Fruit fly (Drosophila melanogaster) whole organism, wandering third instar larva: Measurements from ENCODE around the gene CG15927.
A peak's percentile ranks its signal among the peaks of the same experiment; 100 is the strongest.

ENCODE experiments used
- CG32264 ChIP-seq: fragments of 200-800 bp; sonication (Bioruptor generic); optimal IDR thresholded peaks from 2 replicates; lab custom pipeline; 2016; ENCODE audit warnings: missing biosample characterization, missing genetic modification characterization
- CG9705 ChIP-seq: fragments of 200-800 bp; sonication (Bioruptor generic); optimal IDR thresholded peaks from 2 replicates; lab custom pipeline; 2018; ENCODE audit warnings: missing biosample characterization, mild to moderate bottlenecking, missing genetic modification characterization
- CrebA ChIP-seq: fragments of 200-800 bp; sonication (Bioruptor generic); optimal IDR thresholded peaks from 2 replicates; lab custom pipeline; 2016; ENCODE audit warnings: missing biosample characterization, mild to moderate bottlenecking, missing genetic modification characterization, borderline replicate concordance
- Dfd ChIP-seq: fragments of >200 bp; optimal IDR thresholded peaks from 2 replicates; lab custom pipeline; 2017; ENCODE audit warnings: missing biosample characterization, missing genetic modification characterization
- Dif ChIP-seq: fragments of 200-275, 200-300 bp; sonication (Bioruptor generic); optimal IDR thresholded peaks from 2 replicates; lab custom pipeline; 2018; ENCODE audit warnings: missing biosample characterization, missing genetic modification characterization; ENCODE audit not compliant: partially characterized antibody
- GATAd ChIP-seq: sonication (Bioruptor generic); optimal IDR thresholded peaks from 2 replicates; lab custom pipeline; 2016; ENCODE audit warnings: missing biosample characterization, missing genetic modification characterization
- HLH106 ChIP-seq: fragments of 200-800 bp; optimal IDR thresholded peaks from 3 replicates; lab custom pipeline; 2019; ENCODE audit warnings: missing biosample characterization, mild to moderate bottlenecking, missing genetic modification characterization, moderate library complexity
- Hnf4 ChIP-seq: fragments of 200-800 bp; sonication (Bioruptor generic); optimal IDR thresholded peaks from 2 replicates; lab custom pipeline; 2016; ENCODE audit warnings: missing biosample characterization, mild to moderate bottlenecking, missing genetic modification characterization
- Hr78 ChIP-seq: fragments of >200 bp; optimal IDR thresholded peaks from 2 replicates; lab custom pipeline; 2017; ENCODE audit warnings: missing biosample characterization, missing genetic modification characterization
- Hr83 ChIP-seq: fragments of 200-300 bp; sonication (Bioruptor generic); optimal IDR thresholded peaks from 2 replicates; lab custom pipeline; 2016; ENCODE audit warnings: missing biosample characterization, mild to moderate bottlenecking, missing genetic modification characterization, moderate library complexity; ENCODE audit not compliant: poor library complexity, severe bottlenecking
- Jra ChIP-seq: sonication (Bioruptor generic); optimal IDR thresholded peaks from 2 replicates; lab custom pipeline; 2016; ENCODE audit warnings: missing biosample characterization, missing genetic modification characterization
- Myc ChIP-seq: fragments of >200 bp; optimal IDR thresholded peaks from 2 replicates; lab custom pipeline; 2017
- OdsH ChIP-seq: fragments of 200-800 bp; sonication (Bioruptor generic); optimal IDR thresholded peaks from 2 replicates; lab custom pipeline; 2016; ENCODE audit warnings: missing biosample characterization, mild to moderate bottlenecking, missing genetic modification characterization
- Rel ChIP-seq, 2 experiments: fragments of 200-800 bp; sonication (Bioruptor generic) in 1 of 2; optimal IDR thresholded peaks; 2 replicates in 1 of 2; 3 replicates in 1 of 2; lab custom pipeline; 2016 to 2019; ENCODE audit warnings: mild to moderate bottlenecking in 2 of 2, missing biosample characterization in 2 of 2, missing genetic modification characterization in 2 of 2, moderate library complexity in 1 of 2
- Sp1 ChIP-seq: fragments of 200-800 bp; sonication (Bioruptor generic); optimal IDR thresholded peaks from 3 replicates; lab custom pipeline; 2019; ENCODE audit warnings: missing biosample characterization, mild to moderate bottlenecking, missing genetic modification characterization, moderate library complexity
- Vsx2 ChIP-seq: fragments of 200-300, 225-300 bp; sonication (Bioruptor generic); optimal IDR thresholded peaks from 2 replicates; lab custom pipeline; 2018; ENCODE audit warnings: missing biosample characterization, missing genetic modification characterization; ENCODE audit not compliant: partially characterized antibody
- br ChIP-seq: fragments of 200-800 bp; sonication (Bioruptor generic); optimal IDR thresholded peaks from 2 replicates; lab custom pipeline; 2016; ENCODE audit warnings: missing biosample characterization, missing genetic modification characterization
- brk ChIP-seq: fragments of 200-800 bp; sonication (Bioruptor generic); optimal IDR thresholded peaks from 2 replicates; lab custom pipeline; 2016; ENCODE audit warnings: missing biosample characterization, mild to moderate bottlenecking, missing genetic modification characterization
- dl ChIP-seq, 2 experiments: fragments of 175-275, 200-275 bp in 1 of 2; fragments of 200-275 bp in 1 of 2; sonication (Bioruptor generic); optimal IDR thresholded peaks; lab custom pipeline; 2018; ENCODE audit warnings: mild to moderate bottlenecking in 2 of 2, missing biosample characterization in 2 of 2, missing genetic modification characterization in 2 of 2, moderate library complexity in 2 of 2; ENCODE audit not compliant: partially characterized antibody in 2 of 2, insufficient read depth in 1 of 2
- dmrt93B ChIP-seq: fragments of 200-800 bp; sonication (Bioruptor generic); optimal IDR thresholded peaks from 2 replicates; lab custom pipeline; 2018; ENCODE audit warnings: missing biosample characterization, mild to moderate bottlenecking, missing genetic modification characterization
- ey ChIP-seq: fragments of 200-800 bp; sonication (Bioruptor generic); optimal IDR thresholded peaks from 2 replicates; lab custom pipeline; 2016; ENCODE audit warnings: missing biosample characterization, missing genetic modification characterization
- foxo ChIP-seq, 2 experiments: fragments of 200-800 bp; sonication (Bioruptor generic); optimal IDR thresholded peaks; 2 replicates in 1 of 2; 3 replicates in 1 of 2; lab custom pipeline; 2016 to 2017; ENCODE audit warnings: missing biosample characterization in 2 of 2, missing genetic modification characterization in 2 of 2
- fru ChIP-seq: fragments of 200-800 bp; sonication (Bioruptor generic); optimal IDR thresholded peaks from 3 replicates; lab custom pipeline; 2016; ENCODE audit warnings: missing biosample characterization, mild to moderate bottlenecking, missing genetic modification characterization
- h ChIP-seq: fragments of 200-800 bp; sonication (Bioruptor generic); optimal IDR thresholded peaks from 3 replicates; lab custom pipeline; 2016; ENCODE audit warnings: missing biosample characterization, mild to moderate bottlenecking, missing genetic modification characterization
- jim ChIP-seq: fragments of 175-275, 200-325 bp; sonication (Bioruptor generic); optimal IDR thresholded peaks from 2 replicates; lab custom pipeline; 2016; ENCODE audit warnings: missing biosample characterization, mild to moderate bottlenecking, missing genetic modification characterization
- lola ChIP-seq: fragments of >200 bp; optimal IDR thresholded peaks from 2 replicates; lab custom pipeline; 2017; ENCODE audit warnings: missing biosample characterization, missing genetic modification characterization
- psq ChIP-seq: fragments of 200-800 bp; sonication (Bioruptor generic); optimal IDR thresholded peaks from 3 replicates; lab custom pipeline; 2017; ENCODE audit warnings: missing biosample characterization, mild to moderate bottlenecking, missing genetic modification characterization, moderate library complexity
- rgr ChIP-seq: fragments of 200-800 bp; sonication (Bioruptor generic); optimal IDR thresholded peaks from 3 replicates; lab custom pipeline; 2016; ENCODE audit warnings: missing biosample characterization, mild to moderate bottlenecking, missing genetic modification characterization
- sage ChIP-seq: fragments of 200-800 bp; sonication (Bioruptor generic); optimal IDR thresholded peaks from 2 replicates; lab custom pipeline; 2016; ENCODE audit warnings: missing biosample characterization, mild to moderate bottlenecking, missing genetic modification characterization
- sv ChIP-seq: fragments of 200-800 bp; sonication (Bioruptor generic); optimal IDR thresholded peaks from 3 replicates; lab custom pipeline; 2016; ENCODE audit warnings: missing biosample characterization, missing genetic modification characterization
- tai ChIP-seq: sonication (Bioruptor generic); optimal IDR thresholded peaks from 2 replicates; lab custom pipeline; 2016; ENCODE audit warnings: missing biosample characterization, missing genetic modification characterization
- usp ChIP-seq: fragments of >200 bp; optimal IDR thresholded peaks from 2 replicates; lab custom pipeline; 2017; ENCODE audit warnings: missing biosample characterization, missing genetic modification characterization
- woc ChIP-seq: sonication (Bioruptor generic); optimal IDR thresholded peaks from 2 replicates; lab custom pipeline; 2016; ENCODE audit warnings: missing biosample characterization, mild to moderate bottlenecking, missing genetic modification characterization

The CG15927 gene

DNA sequence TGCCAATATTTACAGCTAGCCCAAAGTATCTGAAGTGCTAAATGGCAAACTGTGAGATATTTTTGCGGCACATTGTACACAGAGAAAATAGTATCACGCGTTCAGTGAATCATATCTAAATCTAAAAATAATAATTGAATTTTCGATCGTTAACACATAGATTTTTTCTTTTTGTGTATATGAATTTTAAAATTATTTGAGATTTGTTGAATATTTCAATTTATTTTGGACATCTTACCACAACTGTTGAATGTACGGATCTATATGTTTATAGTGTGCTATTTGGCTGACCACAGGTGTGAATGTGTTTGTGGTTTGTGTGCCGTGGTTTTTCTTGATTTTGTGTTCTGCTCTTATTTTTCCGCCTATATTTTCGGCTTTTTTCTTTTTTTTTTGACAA is 15.2 kb downstream of the CG15927 start:
- peak; percentile 25 for TF ChIP-seq br (GFP tag; lab: Kevin White, UChicago)
- no peak for TF ChIP-seq woc (GFP tag; lab: Kevin White, UChicago)
- no peak for TF ChIP-seq brk
- no peak for TF ChIP-seq GATAd (GFP tag; lab: Kevin White, UChicago)
- TF ChIP-seq h (GFP tag; lab: Kevin White, UChicago): peak; percentile 39
- TF ChIP-seq Rel (GFP tag; optimal IDR thresholded peaks at IDR 0.05; lab: Kevin White, UChicago): no peak
- TF ChIP-seq Rel (tag; optimal IDR thresholded peaks at IDR 0.05; lab: Kevin White, UChicago): no peak
- no peak for TF ChIP-seq Hr78 (GFP tag; lab: Kevin White, UChicago)
- no peak for TF ChIP-seq Jra (GFP tag; lab: Kevin White, UChicago)
- TF ChIP-seq ey (GFP tag; lab: Kevin White, UChicago): peak; percentile 9
- TF ChIP-seq foxo (GFP tag; optimal IDR thresholded peaks at IDR 0.05; lab: Kevin White, UChicago): peak in 1 of 2 experiments; percentile 49
- no peak for TF ChIP-seq fru (GFP tag; lab: Kevin White, UChicago)
- TF ChIP-seq usp (GFP tag; lab: Kevin White, UChicago): no peak
- no peak for TF ChIP-seq dmrt93B (GFP tag; lab: Kevin White, UChicago)
- TF ChIP-seq rgr (GFP tag; lab: Kevin White, UChicago): peak; percentile 5
- no peak for TF ChIP-seq jim (GFP tag; lab: Kevin White, UChicago)
- no peak for TF ChIP-seq psq
- no peak for TF ChIP-seq Myc (lab: Kevin White, UChicago)
- TF ChIP-seq Dfd (GFP tag; lab: Kevin White, UChicago): no peak
- no peak for TF ChIP-seq Hnf4
- peak; percentile 53 for TF ChIP-seq sv (GFP tag; lab: Kevin White, UChicago)
- TF ChIP-seq Dif (GFP tag; lab: Kevin White, UChicago): no peak
- peak; percentile 30 for TF ChIP-seq OdsH
- no peak for TF ChIP-seq CrebA
- TF ChIP-seq CG32264 (GFP tag; lab: Kevin White, UChicago): no peak
- TF ChIP-seq tai: no peak

dm6 chrX:12470187-12470931 is 15.8 kb downstream of the CG15927 start:
- TF ChIP-seq dmrt93B (GFP tag; lab: Kevin White, UChicago): peak; percentile 26
- no peak for TF ChIP-seq Hr78 (GFP tag; lab: Kevin White, UChicago)
- peak; percentile 10 for TF ChIP-seq psq
- TF ChIP-seq CrebA: no peak
- peak; percentile 81 for TF ChIP-seq Dif (GFP tag; lab: Kevin White, UChicago)
- peak; percentile 5 for TF ChIP-seq OdsH
- TF ChIP-seq Dfd (GFP tag; lab: Kevin White, UChicago): no peak
- peak; percentile 29 for TF ChIP-seq sage (GFP tag; lab: Kevin White, UChicago)
- TF ChIP-seq CG9705 (GFP tag; lab: Kevin White, UChicago): peak; percentile 25
- TF ChIP-seq tai: peak; percentile 21
- TF ChIP-seq fru (GFP tag; lab: Kevin White, UChicago): peak; percentile 66
- TF ChIP-seq brk: no peak
- TF ChIP-seq Hr83 (GFP tag; lab: Kevin White, UChicago): no peak
- no peak for TF ChIP-seq woc (GFP tag; lab: Kevin White, UChicago)
- peak in 1 of 2 experiments; percentile 39 for TF ChIP-seq foxo (GFP tag; optimal IDR thresholded peaks at IDR 0.05; lab: Kevin White, UChicago)
- no peak for TF ChIP-seq ey (GFP tag; lab: Kevin White, UChicago)
- peak; percentile 16 for TF ChIP-seq rgr (GFP tag; lab: Kevin White, UChicago)
- TF ChIP-seq br (GFP tag; lab: Kevin White, UChicago): no peak
- peak; percentile 41 for TF ChIP-seq Sp1 (GFP tag; lab: Kevin White, UChicago)
- TF ChIP-seq h (GFP tag; lab: Kevin White, UChicago): peak; percentile 10
- no peak for TF ChIP-seq GATAd (GFP tag; lab: Kevin White, UChicago)
- TF ChIP-seq Jra (GFP tag; lab: Kevin White, UChicago): peak; percentile 39
- TF ChIP-seq HLH106 (tag; lab: Kevin White, UChicago): peak; percentile 64
- no peak for TF ChIP-seq Vsx2 (GFP tag; lab: Kevin White, UChicago)
- peak; percentile 45 to 74 for TF ChIP-seq dl (GFP tag; optimal IDR thresholded peaks at IDR 0.05; lab: Kevin White, UChicago; ENCODE audit: insufficient read depth in 1 of 2, partially characterized antibody in 2 of 2)
- no peak for TF ChIP-seq lola (GFP tag; lab: Kevin White, UChicago)
- no peak for TF ChIP-seq Rel (GFP tag; optimal IDR thresholded peaks at IDR 0.05; lab: Kevin White, UChicago)
- TF ChIP-seq Rel (tag; optimal IDR thresholded peaks at IDR 0.05; lab: Kevin White, UChicago): peak; percentile 66
- no peak for TF ChIP-seq usp (GFP tag; lab: Kevin White, UChicago)
- TF ChIP-seq Myc (lab: Kevin White, UChicago): no peak
